Worm (Caenorhabditis elegans) whole organism, L1 larva: ENCODE data around the gene F21H7.5.

Source experiments
- C16A3.4 ChIP-seq: fragments of 150-350 bp; optimal IDR thresholded peaks from 2 replicates; lab custom pipeline; 2014; ENCODE audit warnings: missing biosample characterization, missing genetic modification characterization
- F16B12.6 ChIP-seq: fragments of 150-350 bp; optimal IDR thresholded peaks from 2 replicates; lab custom pipeline; 2014; ENCODE audit warnings: missing biosample characterization, missing genetic modification characterization
- Y116A8C.19 ChIP-seq: sonication (generic microtip); optimal IDR thresholded peaks from 2 replicates; lab custom pipeline; 2016; ENCODE audit warnings: missing compliant biosample characterization, missing genetic modification characterization, borderline replicate concordance
- aly-2 ChIP-seq: fragments of 150-350 bp; optimal IDR thresholded peaks from 2 replicates; lab custom pipeline; 2014; ENCODE audit warnings: missing biosample characterization, missing genetic modification characterization
- ceh-8 ChIP-seq: fragments of 200-800 bp; sonication (Bioruptor generic); optimal IDR thresholded peaks from 2 replicates; lab custom pipeline; 2018; ENCODE audit warnings: mild to moderate bottlenecking, missing genetic modification characterization, moderate library complexity, missing compliant biosample characterization
- efl-3 ChIP-seq: fragments of 200-800 bp; sonication (Bioruptor generic); optimal IDR thresholded peaks from 2 replicates; lab custom pipeline; 2018; ENCODE audit warnings: mild to moderate bottlenecking, missing genetic modification characterization, missing compliant biosample characterization
- egl-27 ChIP-seq, 2 experiments: fragments of 150-350 bp in 1 of 2; sonication (generic microtip); optimal IDR thresholded peaks; 3 replicates each; lab custom pipeline; 2017 to 2018; ENCODE audit warnings: missing biosample characterization in 2 of 2, missing genetic modification characterization in 2 of 2, missing genetic modification reagents in 2 of 2
- elt-2 ChIP-seq: sonication (generic microtip); optimal IDR thresholded peaks from 2 replicates; lab custom pipeline; 2016; ENCODE audit warnings: missing genetic modification characterization, mild to moderate bottlenecking, inconsistent platforms, missing compliant biosample characterization, missing genetic modification reagents
- elt-3 ChIP-seq, 6 experiments: fragments of 150-350 bp in 1 of 6; sonication (generic microtip); optimal IDR thresholded peaks; 2 replicates each; lab custom pipeline; 2017 to 2018; ENCODE audit warnings: missing biosample characterization in 6 of 6, missing genetic modification characterization in 6 of 6, inconsistent platforms in 1 of 6
- fkh-10 ChIP-seq: sonication (generic microtip); optimal IDR thresholded peaks from 2 replicates; lab custom pipeline; 2017; ENCODE audit warnings: missing biosample characterization, missing genetic modification reagents, missing genetic modification characterization
- grh-1 ChIP-seq: fragments of 200-800 bp; sonication (Bioruptor generic); IDR thresholded peaks from 2 replicates; pipeline ENCODE4 v1.3.6; 2022; ENCODE audit warnings: missing genetic modification reagents, missing genetic modification characterization, missing compliant biosample characterization
- isw-1 ChIP-seq: fragments of 200-800 bp; sonication (Bioruptor generic); IDR thresholded peaks from 2 replicates; pipeline ENCODE4 v1.3.6; 2022; ENCODE audit warnings: missing genetic modification characterization, missing compliant biosample characterization
- lin-13 ChIP-seq: fragments of 150-350 bp; optimal IDR thresholded peaks from 2 replicates; lab custom pipeline; 2014; ENCODE audit warnings: missing biosample characterization, missing genetic modification reagents, missing genetic modification characterization
- lin-39 ChIP-seq: fragments of 150-350 bp; optimal IDR thresholded peaks from 2 replicates; lab custom pipeline; 2014; ENCODE audit warnings: missing biosample characterization, missing genetic modification reagents, missing genetic modification characterization
- lsy-2 ChIP-seq, 2 experiments: fragments of 150-350 bp; optimal IDR thresholded peaks; 2 replicates each; lab custom pipeline; 2014; ENCODE audit warnings: missing biosample characterization in 2 of 2, missing genetic modification characterization in 2 of 2
- mab-9 ChIP-seq: fragments of 200-800 bp; sonication (Bioruptor generic); IDR thresholded peaks from 2 replicates; pipeline ENCODE4 v1.3.6; 2022; ENCODE audit warnings: missing genetic modification reagents, missing genetic modification characterization, missing compliant biosample characterization
- mdl-1 ChIP-seq, 2 experiments: fragments of 150-350 bp; optimal IDR thresholded peaks; 2 replicates each; lab custom pipeline; 2014 to 2017; ENCODE audit warnings: missing biosample characterization in 2 of 2, missing genetic modification characterization in 2 of 2, inconsistent platforms in 1 of 2
- mef-2 ChIP-seq: fragments of 150-350 bp; optimal IDR thresholded peaks from 2 replicates; lab custom pipeline; 2014; ENCODE audit warnings: missing biosample characterization, missing genetic modification characterization
- mep-1 ChIP-seq: fragments of 150-350 bp; optimal IDR thresholded peaks from 2 replicates; lab custom pipeline; 2014; ENCODE audit warnings: missing biosample characterization, missing genetic modification characterization
- nhr-19 ChIP-seq: fragments of 200-800 bp; sonication (Bioruptor generic); conservative IDR thresholded peaks from 2 replicates; pipeline ENCODE4 v1.3.6; 2022; ENCODE audit warnings: missing genetic modification characterization, missing compliant biosample characterization
- nhr-20 ChIP-seq: sonication (generic microtip); optimal IDR thresholded peaks from 2 replicates; lab custom pipeline; 2016; ENCODE audit warnings: mild to moderate bottlenecking, missing genetic modification characterization, missing compliant biosample characterization
- nhr-237 ChIP-seq: fragments of 150-350 bp; optimal IDR thresholded peaks from 2 replicates; lab custom pipeline; 2014; ENCODE audit warnings: missing biosample characterization, missing genetic modification characterization
- nhr-47 ChIP-seq: sonication (generic microtip); optimal IDR thresholded peaks from 2 replicates; lab custom pipeline; 2016; ENCODE audit warnings: mild to moderate bottlenecking, missing genetic modification characterization, moderate library complexity, missing compliant biosample characterization
- nhr-71 ChIP-seq: sonication (generic microtip); optimal IDR thresholded peaks from 2 replicates; lab custom pipeline; 2016; ENCODE audit warnings: mild to moderate bottlenecking, missing genetic modification characterization, moderate library complexity, missing compliant biosample characterization
- nhr-76 ChIP-seq: sonication (generic microtip); optimal IDR thresholded peaks from 2 replicates; lab custom pipeline; 2017; ENCODE audit warnings: missing biosample characterization, missing genetic modification characterization
- nhr-90 ChIP-seq: sonication (generic microtip); optimal IDR thresholded peaks from 2 replicates; lab custom pipeline; 2016; ENCODE audit warnings: mild to moderate bottlenecking, missing genetic modification characterization, missing compliant biosample characterization; ENCODE audit not compliant: poor library complexity
- pag-3 ChIP-seq: sonication (generic microtip); optimal IDR thresholded peaks from 2 replicates; lab custom pipeline; 2017; ENCODE audit warnings: missing genetic modification characterization, mild to moderate bottlenecking, missing compliant biosample characterization, antibody characterized with exemption, borderline replicate concordance; ENCODE audit not compliant: insufficient read depth
- snpc-4 ChIP-seq: fragments of 150-350 bp; optimal IDR thresholded peaks from 2 replicates; lab custom pipeline; 2014; ENCODE audit warnings: missing biosample characterization, missing genetic modification characterization
- unc-130 ChIP-seq: fragments of 150-350 bp; optimal IDR thresholded peaks from 2 replicates; lab custom pipeline; 2017; ENCODE audit warnings: missing biosample characterization, missing genetic modification characterization, inconsistent platforms
- unc-86 ChIP-seq: sonication (generic microtip); optimal IDR thresholded peaks from 2 replicates; lab custom pipeline; 2016; ENCODE audit warnings: missing genetic modification characterization, missing compliant biosample characterization
- ztf-11 ChIP-seq, 2 experiments: sonication (generic microtip); optimal IDR thresholded peaks; 2 replicates each; lab custom pipeline; 2016 to 2017; ENCODE audit warnings: missing genetic modification characterization in 2 of 2, missing biosample characterization in 1 of 2, missing compliant biosample characterization in 1 of 2
- ztf-4 ChIP-seq: fragments of 150-350 bp; optimal IDR thresholded peaks from 2 replicates; lab custom pipeline; 2014; ENCODE audit warnings: missing biosample characterization, missing genetic modification characterization

The F21H7.5 gene

ce11 chrV:16198016-16198415 is 39.3 kb upstream of the F21H7.5 start, which contains the start of gene F11A5.5:
F11A5.5 (plus strand) TSS chrV:16198316.
- TF ChIP-seq nhr-237 (tag; lab: Kevin White, UChicago) (no peak), mef-2 (tag; lab: Kevin White, UChicago) (no peak), mep-1 (tag; lab: Kevin White, UChicago) (no peak), nhr-76 (tag; lab: Kevin White, UChicago) (no peak), mdl-1 (tag; optimal IDR thresholded peaks at IDR 0.05; lab: Kevin White, UChicago) (no peak), nhr-47 (tag; lab: Kevin White, UChicago) (no peak), unc-130 (no peak), ceh-8 (GFP tag; lab: Kevin White, UChicago) (no peak), mab-9 (GFP tag; lab: Robert Waterston, UW) (no peak), nhr-90 (tag; lab: Kevin White, UChicago) (no peak)

DNA sequence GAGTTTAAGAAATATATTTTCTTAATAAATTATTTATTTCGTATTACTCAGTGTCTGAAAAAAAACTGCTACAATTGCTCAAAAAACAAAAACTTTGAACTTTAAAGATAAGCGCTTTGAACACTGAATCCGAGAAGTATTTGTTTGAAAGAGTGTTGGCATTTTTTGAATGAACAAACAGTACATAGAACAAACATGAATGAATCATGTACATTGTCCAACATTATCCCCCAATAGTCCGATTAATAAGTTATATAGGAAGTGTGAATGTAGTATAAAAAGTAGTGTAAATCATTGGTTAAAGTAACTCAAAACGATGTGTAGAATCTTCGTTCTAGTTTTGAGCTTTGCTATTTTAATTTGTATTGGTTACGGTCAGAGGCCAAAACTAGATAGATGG is 35.6 kb upstream of the F21H7.5 start, which contains the start of gene F11A5.17:
Gene F11A5.17, plus strand, starts transcription at position 301 of the 400 bp plus-strand sequence.
- TF ChIP-seq mep-1 (tag; lab: Kevin White, UChicago) (no peak), ztf-11 (tag; optimal IDR thresholded peaks at IDR 0.05; lab: Kevin White, UChicago) (no peak), nhr-19 (GFP tag; lab: Robert Waterston, UW) (no peak), lsy-2 (tag; optimal IDR thresholded peaks at IDR 0.05; lab: Kevin White, UChicago) (no peak), ztf-4 (no peak), aly-2 (no peak), C16A3.4 (tag; lab: Kevin White, UChicago) (no peak), Y116A8C.19 (tag; lab: Kevin White, UChicago) (no peak)

- TF ChIP-seq nhr-47 (tag; lab: Kevin White, UChicago), result no peak
- TF ChIP-seq mep-1 (tag; lab: Kevin White, UChicago), result no peak
- TF ChIP-seq lin-39 (tag; lab: Kevin White, UChicago), result no peak
- no peak for TF ChIP-seq mdl-1 (tag; optimal IDR thresholded peaks at IDR 0.05; lab: Kevin White, UChicago)
- no peak for TF ChIP-seq nhr-71 (tag; lab: Kevin White, UChicago)
Observed at ce11 chrV:16202618-16203017, 34.7 kb upstream of the F21H7.5 start, which contains the start of gene F11A5.18. F11A5.18 (plus strand) TSS chrV:16202918.

DNA sequence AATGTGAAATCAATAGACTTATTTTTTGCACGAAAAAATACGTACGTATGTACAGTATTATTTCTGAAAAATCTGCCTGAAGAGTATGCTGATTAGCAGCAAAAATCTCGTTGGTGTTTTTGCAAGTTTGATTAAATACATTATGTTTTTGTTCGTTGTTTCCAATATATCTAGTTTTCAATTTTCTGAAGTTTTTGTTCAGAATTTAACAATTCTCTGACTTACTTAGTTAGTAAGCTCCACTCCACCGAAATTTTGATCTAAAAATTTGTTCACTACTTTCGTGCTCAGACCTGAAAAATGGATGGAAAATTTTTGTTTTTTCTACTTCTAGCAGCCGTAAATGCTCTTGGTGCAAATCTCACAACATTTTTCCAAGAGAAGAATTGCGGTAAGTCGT is 32.4 kb upstream of the F21H7.5 start, which contains the start of gene irld-26:
Gene irld-26, plus strand, starts transcription at position 301 of the 400 bp plus-strand sequence.
- TF ChIP-seq efl-3 (no peak), Y116A8C.19 (tag; lab: Kevin White, UChicago) (no peak), F16B12.6 (tag; lab: Kevin White, UChicago) (no peak), fkh-10 (no peak), pag-3 (tag; lab: Kevin White, UChicago) (no peak), nhr-237 (tag; lab: Kevin White, UChicago) (no peak), nhr-20 (no peak), isw-1 (GFP tag; lab: Robert Waterston, UW) (no peak), ceh-8 (GFP tag; lab: Kevin White, UChicago) (no peak), snpc-4 (tag; lab: Kevin White, UChicago) (no peak), lin-13 (GFP tag; lab: Kevin White, UChicago) (no peak), elt-3 (tag; optimal IDR thresholded peaks at IDR 0.05; lab: Kevin White, UChicago) (no peak)

- TF ChIP-seq grh-1 (GFP tag; lab: Robert Waterston, UW) (no peak), elt-2 (tag; lab: Kevin White, UChicago) (no peak), egl-27 (tag; optimal IDR thresholded peaks at IDR 0.05; lab: Kevin White, UChicago) (no peak), unc-86 (tag; lab: Kevin White, UChicago) (no peak)
- TF ChIP-seq, all 84 proteins: peak for 0
Observed at ce11 chrV:16209837-16210236, 27.5 kb upstream of the F21H7.5 start, which contains the start of gene oac-15. oac-15 (minus strand) TSS chrV:16209937.
